Fruit fly (Drosophila melanogaster) whole organism, wandering third instar larva: ENCODE results near the gene Vps26.

Experiments
- Abd-B ChIP-seq: fragments of >200 bp; optimal IDR thresholded peaks from 2 replicates; lab custom pipeline; 2017; ENCODE audit warnings: missing biosample characterization, missing genetic modification characterization
- CG9705 ChIP-seq: fragments of 200-800 bp; sonication (Bioruptor generic); optimal IDR thresholded peaks from 2 replicates; lab custom pipeline; 2018; ENCODE audit warnings: missing biosample characterization, mild to moderate bottlenecking, missing genetic modification characterization
- CrebA ChIP-seq: fragments of 200-800 bp; sonication (Bioruptor generic); optimal IDR thresholded peaks from 2 replicates; lab custom pipeline; 2016; ENCODE audit warnings: missing biosample characterization, mild to moderate bottlenecking, missing genetic modification characterization, borderline replicate concordance
- Dfd ChIP-seq: fragments of >200 bp; optimal IDR thresholded peaks from 2 replicates; lab custom pipeline; 2017; ENCODE audit warnings: missing biosample characterization, missing genetic modification characterization
- Hr78 ChIP-seq: fragments of >200 bp; optimal IDR thresholded peaks from 2 replicates; lab custom pipeline; 2017; ENCODE audit warnings: missing biosample characterization, missing genetic modification characterization
- Vsx2 ChIP-seq: fragments of 200-300, 225-300 bp; sonication (Bioruptor generic); optimal IDR thresholded peaks from 2 replicates; lab custom pipeline; 2018; ENCODE audit warnings: missing biosample characterization, missing genetic modification characterization; ENCODE audit not compliant: partially characterized antibody
- dl ChIP-seq, 2 experiments: fragments of 175-275, 200-275 bp in 1 of 2; fragments of 200-275 bp in 1 of 2; sonication (Bioruptor generic); optimal IDR thresholded peaks; lab custom pipeline; 2018; ENCODE audit warnings: mild to moderate bottlenecking in 2 of 2, missing biosample characterization in 2 of 2, missing genetic modification characterization in 2 of 2, moderate library complexity in 2 of 2; ENCODE audit not compliant: partially characterized antibody in 2 of 2, insufficient read depth in 1 of 2
- ey ChIP-seq: fragments of 200-800 bp; sonication (Bioruptor generic); optimal IDR thresholded peaks from 2 replicates; lab custom pipeline; 2016; ENCODE audit warnings: missing biosample characterization, missing genetic modification characterization
- foxo ChIP-seq, 2 experiments: fragments of 200-800 bp; sonication (Bioruptor generic); optimal IDR thresholded peaks; 2 replicates in 1 of 2; 3 replicates in 1 of 2; lab custom pipeline; 2016 to 2017; ENCODE audit warnings: missing biosample characterization in 2 of 2, missing genetic modification characterization in 2 of 2
- jim ChIP-seq: fragments of 175-275, 200-325 bp; sonication (Bioruptor generic); optimal IDR thresholded peaks from 2 replicates; lab custom pipeline; 2016; ENCODE audit warnings: missing biosample characterization, mild to moderate bottlenecking, missing genetic modification characterization
- psq ChIP-seq: fragments of 200-800 bp; sonication (Bioruptor generic); optimal IDR thresholded peaks from 3 replicates; lab custom pipeline; 2017; ENCODE audit warnings: missing biosample characterization, mild to moderate bottlenecking, missing genetic modification characterization, moderate library complexity
- rgr ChIP-seq: fragments of 200-800 bp; sonication (Bioruptor generic); optimal IDR thresholded peaks from 3 replicates; lab custom pipeline; 2016; ENCODE audit warnings: missing biosample characterization, mild to moderate bottlenecking, missing genetic modification characterization
- usp ChIP-seq: fragments of >200 bp; optimal IDR thresholded peaks from 2 replicates; lab custom pipeline; 2017; ENCODE audit warnings: missing biosample characterization, missing genetic modification characterization

dm6 chrX:1879606-1880110 lies 6.0 kb downstream of the Vps26 start, which contains the start of gene CG14818:
- TF ChIP-seq Abd-B (GFP tag; lab: Kevin White, UChicago) (no peak), CrebA (GFP tag; lab: Kevin White, UChicago) (no peak), psq (GFP tag; lab: Kevin White, UChicago) (peak; percentile 15), Dfd (GFP tag; lab: Kevin White, UChicago) (no peak), Hr78 (no peak), jim (GFP tag; lab: Kevin White, UChicago) (no peak), foxo (GFP tag; optimal IDR thresholded peaks at IDR 0.05; lab: Kevin White, UChicago) (peak in 1 of 2 experiments; percentile 67), rgr (GFP tag; lab: Kevin White, UChicago) (peak; percentile 66), CG9705 (GFP tag; lab: Kevin White, UChicago) (peak; percentile 45), usp (GFP tag; lab: Kevin White, UChicago) (no peak), dl (GFP tag; optimal IDR thresholded peaks at IDR 0.05; lab: Kevin White, UChicago; ENCODE audit: insufficient read depth in 1 of 2, partially characterized antibody in 2 of 2) (no peak), ey (GFP tag; lab: Kevin White, UChicago) (peak; percentile 59), Vsx2 (GFP tag; lab: Kevin White, UChicago) (no peak)
